Worm (Caenorhabditis elegans): Measurements from ENCODE around the gene F54C8.6.

The F54C8.6 gene

DNA sequence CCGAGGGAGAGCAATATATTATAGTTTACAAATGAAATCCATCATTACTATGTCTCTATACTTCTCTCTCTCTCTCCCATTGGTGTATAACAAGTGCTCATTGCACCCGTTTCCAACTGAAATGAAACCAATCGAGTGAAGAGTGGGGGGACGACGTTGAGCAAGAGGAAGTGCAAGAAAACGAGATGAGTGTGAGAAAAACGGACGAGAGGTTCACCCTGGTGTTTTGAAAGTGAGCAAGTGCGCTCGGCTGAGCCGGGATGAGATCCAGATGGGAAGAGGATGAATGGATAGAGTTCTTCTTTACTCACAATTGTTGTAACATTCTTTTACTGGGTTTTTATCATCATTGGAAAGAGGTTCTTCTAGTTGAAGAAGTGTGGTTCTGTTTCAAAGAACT, 34.0 kb upstream of the F54C8.6 start:
- TF ChIP-seq lin-15B (tag; optimal IDR thresholded peaks at IDR 0.05), result peak; percentile 57
- TF ChIP-seq lin-39 (tag; optimal IDR thresholded peaks at IDR 0.05), result peak; percentile 0
- no peak for TF ChIP-seq tbx-2 (tag; optimal IDR thresholded peaks at IDR 0.05)
- TF ChIP-seq pqm-1 (tag; optimal IDR thresholded peaks at IDR 0.05), result no peak
- no peak for TF ChIP-seq nhr-11 (tag; optimal IDR thresholded peaks at IDR 0.05)
- TF ChIP-seq fkh-2 (tag; optimal IDR thresholded peaks at IDR 0.05), result no peak
- peak; percentile 65 for TF ChIP-seq nfya-1 (tag; optimal IDR thresholded peaks at IDR 0.05; ENCODE audit: insufficient read depth)
- TF ChIP-seq nhr-237 (tag; optimal IDR thresholded peaks at IDR 0.05), result no peak
- TF ChIP-seq R02D3.7 (tag; optimal IDR thresholded peaks at IDR 0.05), result no peak
- no peak for TF ChIP-seq nhr-67 (tag; optimal IDR thresholded peaks at IDR 0.05)

- TF ChIP-seq elt-3 (tag; optimal IDR thresholded peaks at IDR 0.05) (no peak), nhr-25 (tag; optimal IDR thresholded peaks at IDR 0.05) (peak; percentile 53), pha-4 (tag; optimal IDR thresholded peaks at IDR 0.05) (peak; percentile 18), egl-27 (tag; optimal IDR thresholded peaks at IDR 0.05) (no peak)
These were observed 32.8 kb upstream of the F54C8.6 start for ce11 chrIII:9482423-9482993.

DNA sequence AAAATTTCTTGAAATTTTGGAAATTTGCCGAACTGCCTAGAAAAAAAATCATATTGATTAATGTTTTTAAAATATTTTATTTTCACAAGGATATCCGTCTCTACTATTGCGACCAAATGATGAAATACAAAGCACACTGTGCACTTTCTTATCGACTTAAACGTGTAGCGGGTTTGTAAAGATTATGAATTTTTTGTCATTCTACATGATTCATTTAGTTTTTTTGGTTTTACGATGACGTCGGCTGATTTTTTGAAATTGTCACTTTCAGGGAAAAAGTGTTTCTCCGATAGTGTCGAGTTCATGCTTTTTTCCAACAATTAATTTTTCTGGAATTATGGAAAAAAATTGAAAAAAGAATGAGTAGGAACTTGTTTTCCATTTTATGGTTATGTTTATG, 26.8 kb upstream of the F54C8.6 start:
- TF ChIP-seq pqm-1 (tag; optimal IDR thresholded peaks at IDR 0.05), result peak; percentile 17
- TF ChIP-seq skn-1 (tag; optimal IDR thresholded peaks at IDR 0.05), result no peak
- TF ChIP-seq eor-1 (tag; optimal IDR thresholded peaks at IDR 0.05), result no peak
- TF ChIP-seq fos-1 (tag; optimal IDR thresholded peaks at IDR 0.05), result no peak
- TF ChIP-seq unc-62 (GFP tag; optimal IDR thresholded peaks at IDR 0.05), result no peak
- TF ChIP-seq elt-2 (tag; optimal IDR thresholded peaks at IDR 0.05), result peak; percentile 18
- no peak for TF ChIP-seq lsy-12 (tag; optimal IDR thresholded peaks at IDR 0.05)
- TF ChIP-seq nhr-76 (tag; optimal IDR thresholded peaks at IDR 0.05), result no peak
- no peak for TF ChIP-seq lin-15B (tag; optimal IDR thresholded peaks at IDR 0.05)

ce11 chrIII:9474501-9474900, 24.8 kb upstream of the F54C8.6 start:
- TF ChIP-seq pqm-1 (tag; optimal IDR thresholded peaks at IDR 0.05) (peak; percentile 20), lin-39 (tag; optimal IDR thresholded peaks at IDR 0.05) (no peak), ceh-16 (tag; optimal IDR thresholded peaks at IDR 0.05) (no peak), nfya-1 (tag; optimal IDR thresholded peaks at IDR 0.05; ENCODE audit: insufficient read depth) (no peak), ZK546.5 (tag; optimal IDR thresholded peaks at IDR 0.05) (no peak), elt-2 (tag; optimal IDR thresholded peaks at IDR 0.05) (peak; percentile 77), ama-1 (optimal IDR thresholded peaks at IDR 0.05) (no peak), jun-1 (tag; optimal IDR thresholded peaks at IDR 0.05) (peak; percentile 85), nhr-23 (tag; optimal IDR thresholded peaks at IDR 0.05) (no peak)

DNA sequence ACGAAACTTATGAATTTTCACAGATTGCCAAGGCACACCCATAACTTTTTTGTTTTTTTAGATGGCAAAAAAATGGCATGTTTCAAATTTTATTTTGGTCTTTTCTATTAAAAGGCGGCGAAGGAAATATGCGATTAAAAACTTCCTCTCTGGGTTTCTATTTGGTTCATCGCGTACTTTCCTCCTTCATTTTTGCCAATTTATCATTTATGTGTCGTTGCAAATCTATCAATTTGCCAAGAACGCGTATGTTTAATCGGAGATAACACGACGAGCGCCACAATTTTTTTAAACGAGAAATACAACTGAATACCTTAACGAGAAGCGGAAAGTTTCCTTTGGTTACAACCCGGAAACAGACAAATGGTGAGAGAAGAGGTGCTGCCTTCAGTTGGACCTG, 22.7 kb upstream of the F54C8.6 start:
- TF ChIP-seq egl-5 (tag; optimal IDR thresholded peaks at IDR 0.05) (no peak), elt-2 (tag; optimal IDR thresholded peaks at IDR 0.05) (peak; percentile 44)

DNA sequence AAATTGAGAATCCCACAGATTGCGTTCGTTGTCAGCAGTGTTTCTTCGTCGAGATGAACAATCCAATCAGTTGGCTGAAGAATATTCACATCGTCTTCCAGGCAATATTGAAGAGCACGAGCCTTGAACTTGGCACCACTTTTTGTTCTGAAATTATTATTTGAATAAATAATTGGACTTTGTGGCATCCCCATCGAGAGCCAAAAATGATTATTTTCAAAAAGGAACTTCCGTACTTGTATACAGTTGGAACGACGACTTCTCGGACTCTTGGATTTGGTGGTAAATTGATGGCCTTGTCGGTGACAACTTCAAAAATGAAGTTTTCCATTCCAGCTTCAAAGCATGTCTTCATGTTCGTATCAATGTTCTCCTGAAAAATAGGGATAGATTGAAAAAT, 22.3 kb upstream of the F54C8.6 start:
- TF ChIP-seq nfya-1 (tag; optimal IDR thresholded peaks at IDR 0.05; ENCODE audit: insufficient read depth) (no peak), tbx-2 (tag; optimal IDR thresholded peaks at IDR 0.05) (no peak), egl-5 (tag; optimal IDR thresholded peaks at IDR 0.05) (no peak), nhr-11 (tag; optimal IDR thresholded peaks at IDR 0.05) (no peak), nhr-76 (tag; optimal IDR thresholded peaks at IDR 0.05) (no peak), egl-27 (tag; optimal IDR thresholded peaks at IDR 0.05) (no peak), lsy-12 (tag; optimal IDR thresholded peaks at IDR 0.05) (no peak)

DNA sequence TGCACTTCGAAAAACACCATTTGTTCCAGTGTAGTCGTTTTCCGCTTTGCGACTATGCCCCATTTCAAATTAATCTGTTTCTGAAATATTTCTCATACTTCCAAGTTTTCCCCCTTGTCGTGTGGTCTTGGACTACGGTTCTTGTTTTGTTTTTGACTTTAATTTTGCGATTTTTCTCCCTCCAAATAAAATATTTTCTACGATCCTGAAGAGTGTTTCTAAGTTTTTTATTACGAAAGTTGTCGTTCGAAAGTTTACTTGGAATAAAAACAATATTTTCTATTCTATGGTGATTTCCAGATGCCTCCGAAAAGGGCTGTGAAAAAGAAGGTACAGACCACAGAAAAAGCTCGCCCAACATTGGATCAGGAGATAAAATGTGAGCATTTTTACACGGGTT, 18.1 kb upstream of the F54C8.6 start, which contains the start of gene tag-342:
tag-342 (plus strand) TSS at position 301 of the 400 bp plus-strand sequence.
- no peak for TF ChIP-seq egl-5 (tag; optimal IDR thresholded peaks at IDR 0.05)
- TF ChIP-seq nhr-237 (tag; optimal IDR thresholded peaks at IDR 0.05), result no peak
- no peak for TF ChIP-seq nhr-43 (tag; optimal IDR thresholded peaks at IDR 0.05; ENCODE audit: poor library complexity, severe bottlenecking)
- no peak for TF ChIP-seq ztf-11 (tag; optimal IDR thresholded peaks at IDR 0.05)
- no peak for TF ChIP-seq skn-1 (tag; optimal IDR thresholded peaks at IDR 0.05)
- no peak for TF ChIP-seq unc-39 (tag; optimal IDR thresholded peaks at IDR 0.05)
- no peak for TF ChIP-seq hmg-11 (tag; optimal IDR thresholded peaks at IDR 0.05)
- TF ChIP-seq mml-1 (tag; optimal IDR thresholded peaks at IDR 0.05), result no peak
